Worm (Caenorhabditis elegans): ENCODE data around the gene T20D4.19.

- no peak for TF ChIP-seq tab-1 (GFP tag; IDR thresholded peaks at IDR 0.05)
- TF ChIP-seq ztf-23 (GFP tag; IDR thresholded peaks at IDR 0.05) = no peak
- TF ChIP-seq ztf-29 (GFP tag; IDR thresholded peaks at IDR 0.05) = no peak
- no peak for TF ChIP-seq flt-1 (GFP tag; IDR thresholded peaks at IDR 0.05)
Observed at ce11 chrV:3424341-3424740, 7.1 kb downstream of the T20D4.19 start, which contains the start of gene srab-21.
